Fruit fly (Drosophila melanogaster): ENCODE results near the gene Vha100-4.

Vha100-4 gene

dm6 chr3R:18360630-18361260 is 28.9 kb downstream of the Vha100-4 start, which contains the start of gene CG15803:
TSS of gene CG15803 (minus strand) at chr3R:18360728.
- TF ChIP-seq Vsx2 (GFP tag; optimal IDR thresholded peaks at IDR 0.05; ENCODE audit: partially characterized antibody), result peak; percentile 37
- no peak for TF ChIP-seq tai (GFP tag; optimal IDR thresholded peaks at IDR 0.05)
- no peak for TF ChIP-seq GATAd (GFP tag; optimal IDR thresholded peaks at IDR 0.05)

- TF ChIP-seq sv (GFP tag; optimal IDR thresholded peaks at IDR 0.05) (no peak), CG32264 (GFP tag; optimal IDR thresholded peaks at IDR 0.05) (no peak), Dfd (GFP tag; optimal IDR thresholded peaks at IDR 0.05) (no peak), OdsH (GFP tag; optimal IDR thresholded peaks at IDR 0.05) (no peak), fru (GFP tag; optimal IDR thresholded peaks at IDR 0.05) (no peak), HLH106 (tag; optimal IDR thresholded peaks at IDR 0.05) (no peak), Hr83 (GFP tag; optimal IDR thresholded peaks at IDR 0.05; ENCODE audit: poor library complexity, severe bottlenecking) (no peak), h (GFP tag; optimal IDR thresholded peaks at IDR 0.05) (no peak), Myc (optimal IDR thresholded peaks at IDR 0.05) (no peak), lola (GFP tag; optimal IDR thresholded peaks at IDR 0.05) (no peak), Hr78 (GFP tag; optimal IDR thresholded peaks at IDR 0.05) (no peak), jim (GFP tag; optimal IDR thresholded peaks at IDR 0.05) (no peak), br (GFP tag; optimal IDR thresholded peaks at IDR 0.05) (no peak), Dif (GFP tag; optimal IDR thresholded peaks at IDR 0.05; ENCODE audit: partially characterized antibody) (no peak)
Measured at dm6 chr3R:18355781-18356180, 33.8 kb downstream of the Vha100-4 start.

- TF ChIP-seq Rel (GFP tag; optimal IDR thresholded peaks at IDR 0.05) (no peak), Rel (tag; optimal IDR thresholded peaks at IDR 0.05) (no peak), foxo (GFP tag; optimal IDR thresholded peaks at IDR 0.05) (no peak), CG9705 (GFP tag; optimal IDR thresholded peaks at IDR 0.05) (no peak), lola (GFP tag; optimal IDR thresholded peaks at IDR 0.05) (no peak), usp (GFP tag; optimal IDR thresholded peaks at IDR 0.05) (no peak), Hr78 (GFP tag; optimal IDR thresholded peaks at IDR 0.05) (no peak)
Measured at dm6 chr3R:18338493-18338892, 51.1 kb downstream of the Vha100-4 start.

Data from whole organism, wandering third instar larva.